Worm (Caenorhabditis elegans) whole organism, mixed stage, embryonic: ENCODE results near the gene srh-32.

ENCODE experiments used
- M03D4.4 ChIP-seq: sonication (generic microtip); optimal IDR thresholded peaks from 2 replicates; lab custom pipeline; 2017; ENCODE audit warnings: mild to moderate bottlenecking, missing genetic modification characterization, missing compliant biosample characterization
- bed-3 ChIP-seq: fragments of 200-800 bp; sonication (Bioruptor generic); optimal IDR thresholded peaks from 3 replicates; lab custom pipeline; 2018; ENCODE audit warnings: mild to moderate bottlenecking, missing genetic modification characterization, moderate library complexity, missing compliant biosample characterization
- ceh-39 ChIP-seq: fragments of 150-350 bp; optimal IDR thresholded peaks from 2 replicates; lab custom pipeline; 2014; ENCODE audit warnings: missing biosample characterization, missing genetic modification characterization
- ceh-43 ChIP-seq: fragments of 200-800 bp; sonication (Bioruptor generic); optimal IDR thresholded peaks from 2 replicates; lab custom pipeline; 2018; ENCODE audit warnings: mild to moderate bottlenecking, missing genetic modification characterization, moderate library complexity, missing compliant biosample characterization
- ceh-83 ChIP-seq: fragments of 200-800 bp; sonication (Bioruptor generic); optimal IDR thresholded peaks from 2 replicates; lab custom pipeline; 2018; ENCODE audit warnings: mild to moderate bottlenecking, missing genetic modification characterization, missing compliant biosample characterization
- ces-1 ChIP-seq: fragments of 150-350 bp; optimal IDR thresholded peaks from 2 replicates; lab custom pipeline; 2014; ENCODE audit warnings: missing biosample characterization, missing genetic modification reagents, missing genetic modification characterization
- drap-1 ChIP-seq: fragments of 200-800 bp; sonication (Bioruptor generic); optimal IDR thresholded peaks from 3 replicates; lab custom pipeline; 2018; ENCODE audit warnings: mild to moderate bottlenecking, missing genetic modification characterization, missing compliant biosample characterization
- elt-1 ChIP-seq: sonication (generic microtip); optimal IDR thresholded peaks from 2 replicates; lab custom pipeline; 2017; ENCODE audit warnings: missing genetic modification characterization, mild to moderate bottlenecking, missing compliant biosample characterization, antibody characterized with exemption, moderate library complexity, borderline replicate concordance; ENCODE audit not compliant: insufficient read depth
- elt-3 ChIP-seq: fragments of 150-350 bp; optimal IDR thresholded peaks from 2 replicates; lab custom pipeline; 2014; ENCODE audit warnings: missing biosample characterization, missing genetic modification characterization
- hlh-1 ChIP-seq: fragments of 150-350 bp; optimal IDR thresholded peaks from 2 replicates; lab custom pipeline; 2014; ENCODE audit warnings: missing biosample characterization, missing genetic modification reagents, missing genetic modification characterization
- lin-13 ChIP-seq: fragments of 150-350 bp; optimal IDR thresholded peaks from 2 replicates; lab custom pipeline; 2014; ENCODE audit warnings: missing biosample characterization, missing genetic modification characterization
- lsy-2 ChIP-seq: fragments of 150-350 bp; optimal IDR thresholded peaks from 2 replicates; lab custom pipeline; 2014; ENCODE audit warnings: missing biosample characterization, missing genetic modification characterization
- mab-5 ChIP-seq: fragments of 150-350 bp; optimal IDR thresholded peaks from 2 replicates; lab custom pipeline; 2014; ENCODE audit warnings: missing biosample characterization, missing genetic modification characterization
- mep-1 ChIP-seq: fragments of 150-350 bp; optimal IDR thresholded peaks from 2 replicates; lab custom pipeline; 2017; ENCODE audit warnings: missing biosample characterization, missing genetic modification reagents, missing genetic modification characterization, inconsistent platforms
- mls-2 ChIP-seq: sonication (generic microtip); optimal IDR thresholded peaks from 2 replicates; lab custom pipeline; 2016; ENCODE audit warnings: mild to moderate bottlenecking, missing genetic modification characterization, moderate library complexity, missing compliant biosample characterization
- nhr-12 ChIP-seq: fragments of 150-350 bp; optimal IDR thresholded peaks from 2 replicates; lab custom pipeline; 2014; ENCODE audit warnings: missing biosample characterization, missing genetic modification characterization
- nhr-2 ChIP-seq: fragments of 150-350 bp; optimal IDR thresholded peaks from 2 replicates; lab custom pipeline; 2014; ENCODE audit warnings: missing biosample characterization, missing genetic modification characterization
- nhr-237 ChIP-seq: fragments of 150-350 bp; optimal IDR thresholded peaks from 2 replicates; lab custom pipeline; 2014; ENCODE audit warnings: missing biosample characterization, missing genetic modification characterization
- nhr-76 ChIP-seq: sonication (generic microtip); optimal IDR thresholded peaks from 2 replicates; lab custom pipeline; 2017; ENCODE audit warnings: missing biosample characterization, missing genetic modification characterization
- pha-4 ChIP-seq: fragments of 150-350 bp; optimal IDR thresholded peaks from 2 replicates; lab custom pipeline; 2018; ENCODE audit warnings: missing biosample characterization, missing genetic modification reagents, missing genetic modification characterization
- sem-2 ChIP-seq: fragments of 200-800 bp; sonication (Bioruptor generic); optimal IDR thresholded peaks from 2 replicates; lab custom pipeline; 2018; ENCODE audit warnings: mild to moderate bottlenecking, missing genetic modification characterization, missing compliant biosample characterization
- snpc-4 ChIP-seq: fragments of 150-350 bp; optimal IDR thresholded peaks from 2 replicates; lab custom pipeline; 2014; ENCODE audit warnings: missing biosample characterization, missing genetic modification characterization
- sptf-1 ChIP-seq: sonication (generic microtip); optimal IDR thresholded peaks from 2 replicates; lab custom pipeline; 2017; ENCODE audit warnings: mild to moderate bottlenecking, missing genetic modification characterization, moderate library complexity, missing compliant biosample characterization
- tbx-8 ChIP-seq: fragments of 200-800 bp; sonication (Bioruptor generic); optimal IDR thresholded peaks from 2 replicates; lab custom pipeline; 2018; ENCODE audit warnings: mild to moderate bottlenecking, missing genetic modification characterization, moderate library complexity, missing compliant biosample characterization
- unc-39 ChIP-seq: fragments of 150-350 bp; optimal IDR thresholded peaks from 2 replicates; lab custom pipeline; 2014; ENCODE audit warnings: missing biosample characterization, missing genetic modification characterization
- unc-62 ChIP-seq: fragments of 150-350 bp; optimal IDR thresholded peaks from 2 replicates; lab custom pipeline; 2014; ENCODE audit warnings: missing biosample characterization, missing genetic modification reagents, missing genetic modification characterization
- zip-8 ChIP-seq: fragments of 150-350 bp; optimal IDR thresholded peaks from 2 replicates; lab custom pipeline; 2014; ENCODE audit warnings: missing biosample characterization, missing genetic modification characterization
- ztf-11 ChIP-seq: fragments of 150-350 bp; optimal IDR thresholded peaks from 2 replicates; lab custom pipeline; 2014; ENCODE audit warnings: missing biosample characterization, missing genetic modification characterization

Gene srh-32

ce11 chrV:17739801-17740200 lies 38.8 kb downstream of the srh-32 start, which contains the start of gene cutl-4:
Gene cutl-4 (minus strand): TSS chrV:17739901.
- no peak for TF ChIP-seq mab-5

- TF ChIP-seq ceh-83 (GFP tag; lab: Kevin White, UChicago) (peak; percentile 53), unc-62 (no peak)
- TF ChIP-seq, all 35 proteins: peak for 1
Measured at ce11 chrV:17743802-17744201, 42.8 kb downstream of the srh-32 start.

- TF ChIP-seq ceh-43 (GFP tag; lab: Kevin White, UChicago): no peak
- TF ChIP-seq elt-3 (tag; lab: Kevin White, UChicago): no peak
- no peak for TF ChIP-seq ztf-11
- TF ChIP-seq nhr-12 (tag; lab: Kevin White, UChicago): no peak
- no peak for TF ChIP-seq ces-1
Measured at ce11 chrV:17746959-17747358, 45.9 kb downstream of the srh-32 start, which contains the start of gene twk-36. Gene twk-36 (minus strand): TSS chrV:17747059.

- TF ChIP-seq ces-1 (peak; percentile 82), hlh-1 (no peak), unc-62 (no peak), drap-1 (GFP tag; lab: Kevin White, UChicago) (peak; percentile 44), nhr-237 (no peak), nhr-76 (tag; lab: Kevin White, UChicago) (no peak), zip-8 (tag; lab: Kevin White, UChicago) (no peak), elt-3 (tag; lab: Kevin White, UChicago) (no peak), lsy-2 (tag; lab: Kevin White, UChicago) (no peak), M03D4.4 (tag; lab: Kevin White, UChicago) (no peak), elt-1 (tag; lab: Kevin White, UChicago) (no peak), unc-39 (tag; lab: Kevin White, UChicago) (no peak), pha-4 (no peak), ceh-39 (tag; lab: Kevin White, UChicago) (no peak), tbx-8 (GFP tag; lab: Kevin White, UChicago) (no peak), mls-2 (tag; lab: Kevin White, UChicago) (no peak), bed-3 (GFP tag; lab: Kevin White, UChicago) (no peak), snpc-4 (tag; lab: Kevin White, UChicago) (no peak)
Measured at ce11 chrV:17749181-17749580, 48.2 kb downstream of the srh-32 start, which contains the start of gene R12G8.1. Gene R12G8.1 (minus strand): TSS chrV:17749243.

- no peak for TF ChIP-seq zip-8 (tag; lab: Kevin White, UChicago)
- TF ChIP-seq ces-1: no peak
- TF ChIP-seq sem-2 (GFP tag; lab: Kevin White, UChicago): no peak
- no peak for TF ChIP-seq mep-1
- TF ChIP-seq nhr-2 (tag; lab: Kevin White, UChicago): no peak
- TF ChIP-seq pha-4: no peak
- TF ChIP-seq nhr-237: no peak
- no peak for TF ChIP-seq sptf-1 (tag; lab: Kevin White, UChicago)
- no peak for TF ChIP-seq bed-3 (GFP tag; lab: Kevin White, UChicago)
- TF ChIP-seq lin-13 (tag; lab: Kevin White, UChicago): no peak
- no peak for TF ChIP-seq ztf-11
- TF ChIP-seq mab-5: no peak
- TF ChIP-seq snpc-4 (tag; lab: Kevin White, UChicago): no peak
- no peak for TF ChIP-seq hlh-1
- TF ChIP-seq nhr-76 (tag; lab: Kevin White, UChicago): no peak
- TF ChIP-seq, all 35 proteins: peak for 0
Measured at ce11 chrV:17752340-17752739, 51.3 kb downstream of the srh-32 start.
